Worm (Caenorhabditis elegans): ENCODE measurements around the gene ZK757.10.

DNA sequence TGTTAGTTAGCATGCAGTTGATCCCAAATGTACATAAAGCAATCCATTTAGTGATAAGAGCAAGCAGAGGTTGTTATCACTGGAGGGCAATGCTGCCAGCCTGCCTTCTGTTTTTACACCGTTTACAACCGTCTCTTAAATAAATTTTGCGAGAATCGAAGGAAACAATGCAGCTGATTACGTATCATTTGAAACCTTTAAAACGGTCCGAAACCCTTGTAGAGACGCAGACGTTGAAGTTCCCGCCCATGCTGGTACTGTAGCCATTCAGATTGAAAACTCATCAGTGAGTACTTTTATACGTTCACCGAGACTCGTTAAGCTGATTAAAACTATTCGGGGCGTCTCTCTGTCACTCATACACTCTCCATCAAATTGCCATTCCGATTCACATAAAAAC is 53.4 kb downstream of the ZK757.10 start:
- TF ChIP-seq ztf-29 (GFP tag; IDR thresholded peaks at IDR 0.05) (no peak), med-1 (GFP tag; optimal IDR thresholded peaks at IDR 0.05; ENCODE audit: insufficient read depth) (no peak), tab-1 (GFP tag; IDR thresholded peaks at IDR 0.05) (no peak), ref-1 (GFP tag; conservative IDR thresholded peaks at IDR 0.05) (no peak), flt-1 (GFP tag; IDR thresholded peaks at IDR 0.05) (no peak), cog-1 (tag; optimal IDR thresholded peaks at IDR 0.05) (no peak), ztf-23 (GFP tag; IDR thresholded peaks at IDR 0.05) (no peak)
